Worm (Caenorhabditis elegans) whole organism, midembryonic: ENCODE measurements around the gene frpr-4.

ENCODE experiments used
- T22C8.4 ChIP-seq: fragments of 200-800 bp; sonication (Bioruptor generic); IDR thresholded peaks from 2 replicates; pipeline ENCODE4 v1.3.6; 2022; ENCODE audit warnings: missing genetic modification characterization, missing compliant biosample characterization
- flt-1 ChIP-seq: fragments of 200-800 bp; sonication (Bioruptor generic); IDR thresholded peaks from 2 replicates; pipeline ENCODE4 v1.3.6; 2022; ENCODE audit warnings: missing genetic modification characterization, missing compliant biosample characterization
- ref-1 ChIP-seq: fragments of 200-800 bp; sonication (Bioruptor generic); conservative IDR thresholded peaks from 2 replicates; pipeline ENCODE4 v1.3.6; 2022; ENCODE audit warnings: missing genetic modification reagents, missing genetic modification characterization, missing compliant biosample characterization
- tab-1 ChIP-seq: fragments of 200-800 bp; sonication (Bioruptor generic); IDR thresholded peaks from 2 replicates; pipeline ENCODE4 v1.3.6; 2022; ENCODE audit warnings: missing genetic modification characterization, missing compliant biosample characterization
- ztf-23 ChIP-seq: fragments of 200-800 bp; sonication (Bioruptor generic); IDR thresholded peaks from 2 replicates; pipeline ENCODE4 v1.3.6; 2022; ENCODE audit warnings: missing genetic modification reagents, missing genetic modification characterization, missing compliant biosample characterization

DNA sequence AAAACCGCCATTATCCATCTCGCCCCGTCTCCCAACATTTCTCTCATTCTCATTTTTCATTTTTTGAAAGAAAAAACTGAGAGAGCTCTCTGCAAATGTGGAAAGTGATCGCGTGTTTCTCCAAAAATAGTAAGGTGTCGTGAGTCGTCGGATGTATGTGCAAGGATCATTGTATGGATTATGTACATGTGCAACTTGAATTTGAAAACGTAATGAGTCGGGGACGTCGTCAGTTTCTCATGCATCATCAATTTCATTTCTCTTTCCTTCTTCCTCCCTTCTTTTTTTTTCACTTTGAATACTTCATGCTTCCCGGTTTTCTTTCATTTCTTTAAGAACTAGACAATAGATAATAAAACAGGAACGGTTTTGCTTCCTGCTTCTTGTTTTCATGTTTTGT, 49.8 kb upstream of the frpr-4 start:
- TF ChIP-seq ztf-23 (GFP tag; lab: Robert Waterston, UW) (no peak), T22C8.4 (GFP tag; lab: Robert Waterston, UW) (no peak), tab-1 (GFP tag; lab: Robert Waterston, UW) (no peak), ref-1 (GFP tag; lab: Robert Waterston, UW) (no peak), flt-1 (GFP tag; lab: Robert Waterston, UW) (no peak)
